Fruit fly (Drosophila melanogaster) Kc167 (cell line): Measurements from ENCODE around the gene CG42750.

Experiments
- Myc ChIP-seq: fragments of >200 bp; optimal IDR thresholded peaks from 2 replicates; lab custom pipeline; 2017; ENCODE audit warnings: missing external identifiers
- Sin3A ChIP-seq: fragments of >200 bp; optimal IDR thresholded peaks from 2 replicates; lab custom pipeline; 2018; ENCODE audit warnings: missing external identifiers
- h ChIP-seq: fragments of >200 bp; optimal IDR thresholded peaks from 3 replicates; lab custom pipeline; 2018; ENCODE audit warnings: missing external identifiers
- insv ChIP-seq: fragments of >200 bp; optimal IDR thresholded peaks from 3 replicates; lab custom pipeline; 2018; ENCODE audit warnings: missing external identifiers
- psq ChIP-seq: fragments of >200 bp; optimal IDR thresholded peaks from 2 replicates; lab custom pipeline; 2017; ENCODE audit warnings: missing external identifiers
- ttk ChIP-seq: sonication (Bioruptor generic); optimal IDR thresholded peaks from 2 replicates; lab custom pipeline; 2017; ENCODE audit warnings: missing external identifiers

DNA sequence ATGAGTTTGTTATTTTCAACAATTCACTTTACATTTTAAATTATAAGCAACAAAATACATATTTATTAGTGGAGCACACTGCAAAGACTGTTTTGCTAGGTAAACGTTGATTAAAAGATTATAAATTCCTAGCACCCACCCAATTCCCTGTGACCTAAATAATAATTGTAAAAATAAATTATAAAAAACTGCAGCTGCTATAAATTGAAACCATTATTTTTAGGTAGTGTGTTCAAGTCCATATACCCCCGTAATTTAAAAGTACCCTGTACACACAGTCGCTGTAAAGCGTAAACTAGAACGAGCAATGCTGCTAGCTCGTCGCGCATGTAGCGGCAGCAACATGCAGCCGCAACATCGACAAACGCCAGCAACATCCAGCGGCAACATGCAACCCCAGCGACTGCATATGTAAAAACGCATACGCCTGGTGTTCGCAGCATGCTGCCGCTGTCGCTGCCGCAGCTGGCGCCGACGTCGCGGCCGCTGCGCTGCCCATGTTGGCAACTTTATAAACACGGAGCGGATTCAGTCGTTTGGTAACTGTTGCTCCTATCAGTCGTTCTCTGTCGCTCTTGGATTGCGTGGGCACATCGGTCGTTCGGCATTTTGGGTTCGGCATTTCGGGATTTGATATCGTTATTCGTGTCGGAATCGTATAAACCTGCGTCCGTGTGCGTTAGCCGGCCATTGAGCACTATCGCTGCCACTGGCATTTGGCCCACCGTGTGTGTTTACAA is 44.2 kb upstream of the CG42750 start, which contains the start of gene Fas3:
- TF ChIP-seq insv (lab: Kevin White, UChicago) (no peak), psq (no peak), h (no peak), Sin3A (no peak), ttk (lab: Kevin White, UChicago) (no peak), Myc (lab: Kevin White, UChicago) (no peak)
